Worm (Caenorhabditis elegans) whole organism, mixed stage, embryonic: ENCODE data around the gene toca-1.

Experiments
- M03D4.4 ChIP-seq: sonication (generic microtip); optimal IDR thresholded peaks from 2 replicates; lab custom pipeline; 2017; ENCODE audit warnings: mild to moderate bottlenecking, missing genetic modification characterization, missing compliant biosample characterization
- bed-3 ChIP-seq: fragments of 200-800 bp; sonication (Bioruptor generic); optimal IDR thresholded peaks from 3 replicates; lab custom pipeline; 2018; ENCODE audit warnings: mild to moderate bottlenecking, missing genetic modification characterization, moderate library complexity, missing compliant biosample characterization
- blmp-1 ChIP-seq: fragments of 150-350 bp; optimal IDR thresholded peaks from 2 replicates; lab custom pipeline; 2014; ENCODE audit warnings: missing biosample characterization, missing genetic modification characterization
- ceh-39 ChIP-seq: fragments of 150-350 bp; optimal IDR thresholded peaks from 2 replicates; lab custom pipeline; 2014; ENCODE audit warnings: missing biosample characterization, missing genetic modification characterization
- ceh-43 ChIP-seq: fragments of 200-800 bp; sonication (Bioruptor generic); optimal IDR thresholded peaks from 2 replicates; lab custom pipeline; 2018; ENCODE audit warnings: mild to moderate bottlenecking, missing genetic modification characterization, moderate library complexity, missing compliant biosample characterization
- ceh-83 ChIP-seq: fragments of 200-800 bp; sonication (Bioruptor generic); optimal IDR thresholded peaks from 2 replicates; lab custom pipeline; 2018; ENCODE audit warnings: mild to moderate bottlenecking, missing genetic modification characterization, missing compliant biosample characterization
- ces-1 ChIP-seq: fragments of 150-350 bp; optimal IDR thresholded peaks from 2 replicates; lab custom pipeline; 2014; ENCODE audit warnings: missing biosample characterization, missing genetic modification reagents, missing genetic modification characterization
- cnd-1 ChIP-seq: fragments of 200-800 bp; sonication (Bioruptor generic); optimal IDR thresholded peaks from 2 replicates; lab custom pipeline; 2018; ENCODE audit warnings: mild to moderate bottlenecking, missing genetic modification characterization, missing compliant biosample characterization
- drap-1 ChIP-seq: fragments of 200-800 bp; sonication (Bioruptor generic); optimal IDR thresholded peaks from 3 replicates; lab custom pipeline; 2018; ENCODE audit warnings: mild to moderate bottlenecking, missing genetic modification characterization, missing compliant biosample characterization
- elt-1 ChIP-seq: sonication (generic microtip); optimal IDR thresholded peaks from 2 replicates; lab custom pipeline; 2017; ENCODE audit warnings: missing genetic modification characterization, mild to moderate bottlenecking, missing compliant biosample characterization, antibody characterized with exemption, moderate library complexity, borderline replicate concordance; ENCODE audit not compliant: insufficient read depth
- elt-3 ChIP-seq: fragments of 150-350 bp; optimal IDR thresholded peaks from 2 replicates; lab custom pipeline; 2014; ENCODE audit warnings: missing biosample characterization, missing genetic modification characterization
- flh-1 ChIP-seq: fragments of 200-800 bp; sonication (Bioruptor generic); optimal IDR thresholded peaks from 2 replicates; lab custom pipeline; 2018; ENCODE audit warnings: mild to moderate bottlenecking, missing genetic modification characterization, moderate library complexity, missing compliant biosample characterization
- ham-2 ChIP-seq: fragments of 200-800 bp; sonication (Bioruptor generic); optimal IDR thresholded peaks from 2 replicates; lab custom pipeline; 2018; ENCODE audit warnings: mild to moderate bottlenecking, missing genetic modification characterization, missing compliant biosample characterization
- hlh-1 ChIP-seq: fragments of 150-350 bp; optimal IDR thresholded peaks from 2 replicates; lab custom pipeline; 2014; ENCODE audit warnings: missing biosample characterization, missing genetic modification reagents, missing genetic modification characterization
- lin-32 ChIP-seq: fragments of 200-800 bp; sonication (Bioruptor generic); optimal IDR thresholded peaks from 2 replicates; lab custom pipeline; 2018; ENCODE audit warnings: mild to moderate bottlenecking, missing genetic modification characterization, missing compliant biosample characterization
- lsy-2 ChIP-seq: fragments of 150-350 bp; optimal IDR thresholded peaks from 2 replicates; lab custom pipeline; 2014; ENCODE audit warnings: missing biosample characterization, missing genetic modification characterization
- mep-1 ChIP-seq: fragments of 150-350 bp; optimal IDR thresholded peaks from 2 replicates; lab custom pipeline; 2017; ENCODE audit warnings: missing biosample characterization, missing genetic modification reagents, missing genetic modification characterization, inconsistent platforms
- mls-2 ChIP-seq: sonication (generic microtip); optimal IDR thresholded peaks from 2 replicates; lab custom pipeline; 2016; ENCODE audit warnings: mild to moderate bottlenecking, missing genetic modification characterization, moderate library complexity, missing compliant biosample characterization
- nhr-12 ChIP-seq: fragments of 150-350 bp; optimal IDR thresholded peaks from 2 replicates; lab custom pipeline; 2014; ENCODE audit warnings: missing biosample characterization, missing genetic modification characterization
- nhr-2 ChIP-seq: fragments of 150-350 bp; optimal IDR thresholded peaks from 2 replicates; lab custom pipeline; 2014; ENCODE audit warnings: missing biosample characterization, missing genetic modification characterization
- nhr-237 ChIP-seq: fragments of 150-350 bp; optimal IDR thresholded peaks from 2 replicates; lab custom pipeline; 2014; ENCODE audit warnings: missing biosample characterization, missing genetic modification characterization
- nhr-28 ChIP-seq: fragments of 150-350 bp; optimal IDR thresholded peaks from 2 replicates; lab custom pipeline; 2014; ENCODE audit warnings: missing biosample characterization, missing genetic modification characterization
- nhr-76 ChIP-seq: sonication (generic microtip); optimal IDR thresholded peaks from 2 replicates; lab custom pipeline; 2017; ENCODE audit warnings: missing biosample characterization, missing genetic modification characterization
- pha-4 ChIP-seq: fragments of 150-350 bp; optimal IDR thresholded peaks from 2 replicates; lab custom pipeline; 2018; ENCODE audit warnings: missing biosample characterization, missing genetic modification reagents, missing genetic modification characterization
- sem-2 ChIP-seq: fragments of 200-800 bp; sonication (Bioruptor generic); optimal IDR thresholded peaks from 2 replicates; lab custom pipeline; 2018; ENCODE audit warnings: mild to moderate bottlenecking, missing genetic modification characterization, missing compliant biosample characterization
- snpc-4 ChIP-seq: fragments of 150-350 bp; optimal IDR thresholded peaks from 2 replicates; lab custom pipeline; 2014; ENCODE audit warnings: missing biosample characterization, missing genetic modification characterization
- sptf-1 ChIP-seq: sonication (generic microtip); optimal IDR thresholded peaks from 2 replicates; lab custom pipeline; 2017; ENCODE audit warnings: mild to moderate bottlenecking, missing genetic modification characterization, moderate library complexity, missing compliant biosample characterization
- tbx-8 ChIP-seq: fragments of 200-800 bp; sonication (Bioruptor generic); optimal IDR thresholded peaks from 2 replicates; lab custom pipeline; 2018; ENCODE audit warnings: mild to moderate bottlenecking, missing genetic modification characterization, moderate library complexity, missing compliant biosample characterization
- unc-120 ChIP-seq: sonication (generic microtip); optimal IDR thresholded peaks from 2 replicates; lab custom pipeline; 2017; ENCODE audit warnings: missing genetic modification characterization, missing compliant biosample characterization; ENCODE audit not compliant: poor library complexity, severe bottlenecking
- unc-62 ChIP-seq: fragments of 150-350 bp; optimal IDR thresholded peaks from 2 replicates; lab custom pipeline; 2014; ENCODE audit warnings: missing biosample characterization, missing genetic modification reagents, missing genetic modification characterization
- zip-8 ChIP-seq: fragments of 150-350 bp; optimal IDR thresholded peaks from 2 replicates; lab custom pipeline; 2014; ENCODE audit warnings: missing biosample characterization, missing genetic modification characterization
- ztf-11 ChIP-seq: fragments of 150-350 bp; optimal IDR thresholded peaks from 2 replicates; lab custom pipeline; 2014; ENCODE audit warnings: missing biosample characterization, missing genetic modification characterization

Gene toca-1

DNA sequence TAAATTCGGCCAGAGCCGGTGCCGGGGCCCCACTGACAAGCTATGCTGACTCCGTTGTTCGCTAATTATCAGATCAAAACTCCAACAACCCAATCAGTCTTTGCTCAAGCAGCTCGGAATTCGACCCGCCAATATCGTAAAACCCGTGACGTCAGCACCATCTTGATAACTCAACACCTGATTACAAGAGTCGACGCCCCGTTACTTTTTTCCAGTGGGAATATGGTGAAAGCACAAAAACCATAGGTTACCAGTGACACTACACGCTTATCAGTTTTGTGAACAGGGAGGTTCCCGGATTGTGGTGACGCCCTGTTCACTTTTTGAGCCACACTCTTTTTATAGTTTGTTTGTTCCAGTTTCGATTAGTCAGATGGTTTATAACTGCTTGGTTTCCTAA lies 19.8 kb upstream of the toca-1 start:
- no peak for TF ChIP-seq zip-8
- TF ChIP-seq elt-3 (tag; lab: Kevin White, UChicago): no peak
- TF ChIP-seq bed-3: no peak
- TF ChIP-seq tbx-8 (GFP tag; lab: Kevin White, UChicago): no peak
- TF ChIP-seq lin-32 (GFP tag; lab: Kevin White, UChicago): no peak
- TF ChIP-seq ham-2 (GFP tag; lab: Kevin White, UChicago): no peak
- TF ChIP-seq ceh-83 (GFP tag; lab: Kevin White, UChicago): no peak
- TF ChIP-seq unc-120 (tag; lab: Kevin White, UChicago): no peak
- no peak for TF ChIP-seq sptf-1 (tag; lab: Kevin White, UChicago)
- TF ChIP-seq ztf-11: no peak
- TF ChIP-seq sem-2: no peak

DNA sequence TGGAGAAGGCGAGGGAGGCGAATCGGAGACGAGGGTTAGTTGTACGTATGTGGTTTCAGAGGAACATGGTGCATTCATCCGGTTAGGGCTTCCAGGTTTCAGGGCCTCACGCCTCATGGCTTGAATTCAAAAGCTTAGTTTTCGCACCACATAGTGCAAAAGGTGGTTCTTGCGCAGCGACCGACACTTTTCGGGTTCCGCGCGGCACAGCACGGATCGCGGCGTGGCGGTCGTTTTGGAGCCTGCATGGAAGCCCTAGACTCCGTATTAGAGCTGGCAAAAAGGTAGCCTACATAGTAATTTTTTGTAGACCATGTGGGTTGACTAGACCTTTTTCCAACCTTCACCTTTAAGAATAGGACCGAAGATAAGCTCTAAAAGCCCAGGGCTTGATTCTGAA lies 17.5 kb upstream of the toca-1 start:
- TF ChIP-seq ceh-43 (no peak), ceh-83 (GFP tag; lab: Kevin White, UChicago) (no peak), cnd-1 (no peak), nhr-76 (no peak), mls-2 (tag; lab: Kevin White, UChicago) (no peak), ztf-11 (no peak), nhr-2 (no peak), sptf-1 (tag; lab: Kevin White, UChicago) (no peak), nhr-237 (no peak), elt-1 (tag; lab: Kevin White, UChicago) (no peak), nhr-12 (tag; lab: Kevin White, UChicago) (no peak)

DNA sequence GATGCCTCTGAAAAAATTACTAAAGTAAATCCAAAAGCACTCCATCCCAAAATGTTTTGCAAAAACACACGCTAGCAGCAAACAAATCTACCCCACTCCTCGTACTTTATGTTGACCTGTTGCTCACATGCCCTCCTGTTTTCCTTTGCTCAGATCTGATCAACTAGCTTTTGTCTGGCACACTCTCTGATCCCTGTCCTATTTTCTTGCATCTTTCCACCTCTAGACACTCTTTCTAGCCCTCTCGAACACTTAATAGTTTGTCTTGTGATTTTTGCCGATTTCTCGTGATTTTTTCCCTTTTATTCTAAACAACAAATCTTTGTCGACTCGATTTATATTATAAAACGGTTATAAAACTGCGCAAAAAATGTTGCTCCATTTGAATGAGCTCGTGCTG lies 14.9 kb upstream of the toca-1 start, which contains the start of gene K06A9.2:
TSS of gene K06A9.2 (plus strand) at position 229 of the 400 bp plus-strand sequence.
- no peak for TF ChIP-seq nhr-237
- TF ChIP-seq nhr-12 (tag; lab: Kevin White, UChicago): no peak
- no peak for TF ChIP-seq drap-1 (GFP tag; lab: Kevin White, UChicago)
- TF ChIP-seq ham-2 (GFP tag; lab: Kevin White, UChicago): no peak
- TF ChIP-seq ceh-83 (GFP tag; lab: Kevin White, UChicago): no peak
- TF ChIP-seq bed-3: no peak
- no peak for TF ChIP-seq ces-1
- no peak for TF ChIP-seq zip-8
- no peak for TF ChIP-seq M03D4.4 (tag; lab: Kevin White, UChicago)
- TF ChIP-seq pha-4: no peak
- no peak for TF ChIP-seq lsy-2
- TF ChIP-seq lin-32 (GFP tag; lab: Kevin White, UChicago): no peak
- TF ChIP-seq flh-1 (GFP tag; lab: Kevin White, UChicago): no peak
- TF ChIP-seq snpc-4 (tag; lab: Kevin White, UChicago): no peak
- TF ChIP-seq blmp-1 (tag; lab: Kevin White, UChicago): no peak
- no peak for TF ChIP-seq hlh-1 (tag; lab: Kevin White, UChicago)
- TF ChIP-seq unc-62 (GFP tag; lab: Kevin White, UChicago): no peak
- TF ChIP-seq cnd-1: no peak

DNA sequence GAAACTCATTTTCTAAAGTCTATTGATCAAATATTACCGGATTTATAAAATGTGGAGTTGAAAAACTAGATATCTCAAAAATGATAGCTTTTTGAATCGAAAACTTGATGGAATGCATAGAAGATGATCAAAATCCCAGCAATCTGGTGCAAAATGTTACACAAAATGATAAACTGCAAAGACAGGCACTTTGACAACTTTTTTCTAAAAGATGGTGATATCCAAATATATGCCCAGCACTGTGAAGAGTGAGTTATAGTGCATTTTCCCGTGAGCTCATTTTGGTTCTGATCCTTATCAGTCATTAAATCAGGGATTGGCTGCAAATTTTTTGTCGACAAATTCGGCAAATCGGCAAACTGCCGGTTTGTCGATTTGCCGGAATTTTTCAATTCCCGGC lies 14.0 kb upstream of the toca-1 start, which contains the start of gene K06A9.3:
TSS of gene K06A9.3 (minus strand) at position 101 of the 400 bp plus-strand sequence.
- TF ChIP-seq flh-1 (GFP tag; lab: Kevin White, UChicago) (no peak), elt-3 (tag; lab: Kevin White, UChicago) (no peak), nhr-12 (tag; lab: Kevin White, UChicago) (no peak), ceh-39 (tag; lab: Kevin White, UChicago) (no peak), pha-4 (no peak), sem-2 (no peak), drap-1 (GFP tag; lab: Kevin White, UChicago) (no peak), unc-62 (GFP tag; lab: Kevin White, UChicago) (no peak), bed-3 (no peak), blmp-1 (tag; lab: Kevin White, UChicago) (no peak), M03D4.4 (tag; lab: Kevin White, UChicago) (no peak), cnd-1 (no peak), hlh-1 (tag; lab: Kevin White, UChicago) (no peak), nhr-28 (no peak), ztf-11 (no peak), unc-120 (tag; lab: Kevin White, UChicago) (no peak)

DNA sequence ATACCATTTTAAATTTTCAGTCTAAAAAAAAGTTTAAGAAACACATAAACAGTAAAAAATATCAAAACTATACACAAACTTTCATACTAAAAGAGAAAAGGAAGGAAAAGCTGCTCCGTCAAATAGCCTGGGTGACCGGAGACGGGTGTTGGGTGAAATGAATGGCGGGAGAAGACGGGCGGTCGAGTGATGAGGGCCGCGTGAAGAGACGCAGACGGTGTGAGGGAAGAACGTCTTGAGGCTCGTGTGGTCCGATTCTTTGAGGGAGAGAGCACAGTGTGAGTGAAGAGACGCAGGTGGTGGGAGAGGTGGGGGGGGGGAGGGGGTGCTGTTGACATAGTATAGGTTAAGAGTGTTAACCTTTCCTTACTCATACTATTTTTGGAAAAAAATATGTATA lies 7.7 kb upstream of the toca-1 start:
- TF ChIP-seq nhr-2 (peak; percentile 41), mep-1 (peak; percentile 36), unc-120 (tag; lab: Kevin White, UChicago) (no peak), sptf-1 (tag; lab: Kevin White, UChicago) (peak; percentile 44)
